Worm (Caenorhabditis elegans) whole organism, L3 larva: ENCODE measurements around the gene alh-9.

Experiments
- R02D3.7 ChIP-seq: fragments of 150-350 bp; optimal IDR thresholded peaks from 2 replicates; lab custom pipeline; 2014; ENCODE audit warnings: missing biosample characterization, missing genetic modification characterization
- aly-2 ChIP-seq: fragments of 150-350 bp; optimal IDR thresholded peaks from 2 replicates; lab custom pipeline; 2014; ENCODE audit warnings: missing biosample characterization, missing genetic modification characterization
- ama-1 ChIP-seq: fragments of 150-350 bp; optimal IDR thresholded peaks from 2 replicates; lab custom pipeline; 2018
- ceh-16 ChIP-seq: sonication (generic microtip); optimal IDR thresholded peaks from 2 replicates; lab custom pipeline; 2017; ENCODE audit warnings: missing biosample characterization, missing genetic modification characterization
- ceh-9 ChIP-seq: sonication (generic microtip); optimal IDR thresholded peaks from 2 replicates; lab custom pipeline; 2018; ENCODE audit warnings: missing biosample characterization, missing genetic modification characterization
- egl-27 ChIP-seq: sonication (generic microtip); optimal IDR thresholded peaks from 4 replicates; lab custom pipeline; 2017; ENCODE audit warnings: missing biosample characterization, missing genetic modification reagents, missing genetic modification characterization
- egl-5 ChIP-seq: fragments of 150-350 bp; optimal IDR thresholded peaks from 2 replicates; lab custom pipeline; 2017; ENCODE audit warnings: missing biosample characterization, missing genetic modification reagents, missing genetic modification characterization, inconsistent platforms
- elt-1 ChIP-seq: fragments of 150-350 bp; optimal IDR thresholded peaks from 2 replicates; lab custom pipeline; 2014; ENCODE audit warnings: missing biosample characterization, missing genetic modification characterization
- elt-3 ChIP-seq, 3 experiments: fragments of 150-350 bp in 1 of 3; sonication (generic microtip) in 2 of 3; optimal IDR thresholded peaks; 2 replicates in 2 of 3; 4 replicates in 1 of 3; lab custom pipeline; 2014 to 2017; ENCODE audit warnings: missing biosample characterization in 3 of 3, missing genetic modification characterization in 3 of 3
- fkh-2 ChIP-seq: fragments of 150-350 bp; optimal IDR thresholded peaks from 2 replicates; lab custom pipeline; 2014; ENCODE audit warnings: missing biosample characterization, missing genetic modification reagents, missing genetic modification characterization
- fos-1 ChIP-seq: fragments of 150-350 bp; optimal IDR thresholded peaks from 2 replicates; lab custom pipeline; 2014; ENCODE audit warnings: missing biosample characterization, missing genetic modification characterization
- hmg-11 ChIP-seq: sonication (generic microtip); optimal IDR thresholded peaks from 2 replicates; lab custom pipeline; 2016; ENCODE audit warnings: missing genetic modification characterization, missing compliant biosample characterization
- lin-15B ChIP-seq: fragments of 150-350 bp; optimal IDR thresholded peaks from 2 replicates; lab custom pipeline; 2014; ENCODE audit warnings: missing biosample characterization, missing genetic modification characterization
- lsy-12 ChIP-seq: sonication (generic microtip); optimal IDR thresholded peaks from 2 replicates; lab custom pipeline; 2016; ENCODE audit warnings: mild to moderate bottlenecking, missing genetic modification characterization, missing compliant biosample characterization
- mdl-1 ChIP-seq: fragments of 150-350 bp; optimal IDR thresholded peaks from 2 replicates; lab custom pipeline; 2014; ENCODE audit warnings: missing biosample characterization, missing genetic modification characterization
- mml-1 ChIP-seq: fragments of 150-350 bp; sonication (generic microtip); optimal IDR thresholded peaks from 3 replicates; lab custom pipeline; 2014; ENCODE audit warnings: missing biosample characterization, missing genetic modification characterization
- nfya-1 ChIP-seq: sonication (generic microtip); optimal IDR thresholded peaks from 2 replicates; lab custom pipeline; 2017; ENCODE audit warnings: missing genetic modification characterization, mild to moderate bottlenecking, missing compliant biosample characterization, antibody characterized with exemption, moderate library complexity; ENCODE audit not compliant: insufficient read depth
- nhr-12 ChIP-seq: fragments of 150-350 bp; optimal IDR thresholded peaks from 2 replicates; lab custom pipeline; 2014; ENCODE audit warnings: missing biosample characterization, missing genetic modification characterization
- nhr-237 ChIP-seq: fragments of 150-350 bp; optimal IDR thresholded peaks from 2 replicates; lab custom pipeline; 2014; ENCODE audit warnings: missing biosample characterization, missing genetic modification characterization
- nhr-25 ChIP-seq: sonication (generic microtip); optimal IDR thresholded peaks from 2 replicates; lab custom pipeline; 2017; ENCODE audit warnings: missing biosample characterization, missing genetic modification characterization
- nhr-28 ChIP-seq: fragments of 150-350 bp; optimal IDR thresholded peaks from 2 replicates; lab custom pipeline; 2014; ENCODE audit warnings: missing biosample characterization, missing genetic modification characterization
- nhr-43 ChIP-seq: sonication (generic microtip); optimal IDR thresholded peaks from 2 replicates; lab custom pipeline; 2016; ENCODE audit warnings: mild to moderate bottlenecking, missing genetic modification characterization, missing compliant biosample characterization; ENCODE audit not compliant: poor library complexity, severe bottlenecking
- nhr-67 ChIP-seq: fragments of 150-350 bp; optimal IDR thresholded peaks from 2 replicates; lab custom pipeline; 2014; ENCODE audit warnings: missing biosample characterization, missing genetic modification characterization
- nhr-76 ChIP-seq: fragments of 150-350 bp; sonication (generic microtip); optimal IDR thresholded peaks from 5 replicates; lab custom pipeline; 2014; ENCODE audit warnings: missing biosample characterization, missing genetic modification characterization
- nhr-77 ChIP-seq: fragments of 150-350 bp; optimal IDR thresholded peaks from 2 replicates; lab custom pipeline; 2014; ENCODE audit warnings: missing biosample characterization, missing genetic modification characterization
- pha-4 ChIP-seq: fragments of 150-350 bp; optimal IDR thresholded peaks from 2 replicates; lab custom pipeline; 2014; ENCODE audit warnings: missing biosample characterization, missing genetic modification reagents, missing genetic modification characterization
- pqm-1 ChIP-seq: fragments of 150-350 bp; optimal IDR thresholded peaks from 2 replicates; lab custom pipeline; 2017; ENCODE audit warnings: missing biosample characterization, missing genetic modification characterization, inconsistent platforms
- sea-2 ChIP-seq: fragments of 150-350 bp; sonication (generic microtip); optimal IDR thresholded peaks from 4 replicates; lab custom pipeline; 2014; ENCODE audit warnings: missing biosample characterization, missing genetic modification reagents, missing genetic modification characterization
- skn-1 ChIP-seq: fragments of 150-350 bp; optimal IDR thresholded peaks from 2 replicates; lab custom pipeline; 2014; ENCODE audit warnings: missing biosample characterization, missing genetic modification characterization
- snpc-4 ChIP-seq: fragments of 150-350 bp; optimal IDR thresholded peaks from 2 replicates; lab custom pipeline; 2014; ENCODE audit warnings: missing biosample characterization, missing genetic modification characterization
- tbx-2 ChIP-seq: sonication (generic microtip); optimal IDR thresholded peaks from 2 replicates; lab custom pipeline; 2016; ENCODE audit warnings: mild to moderate bottlenecking, missing genetic modification characterization, missing compliant biosample characterization
- zag-1 ChIP-seq: fragments of 150-350 bp; optimal IDR thresholded peaks from 2 replicates; lab custom pipeline; 2014; ENCODE audit warnings: missing biosample characterization, missing genetic modification characterization
- ztf-4 ChIP-seq: fragments of 150-350 bp; optimal IDR thresholded peaks from 2 replicates; lab custom pipeline; 2014; ENCODE audit warnings: missing biosample characterization, missing genetic modification characterization

alh-9 gene

DNA sequence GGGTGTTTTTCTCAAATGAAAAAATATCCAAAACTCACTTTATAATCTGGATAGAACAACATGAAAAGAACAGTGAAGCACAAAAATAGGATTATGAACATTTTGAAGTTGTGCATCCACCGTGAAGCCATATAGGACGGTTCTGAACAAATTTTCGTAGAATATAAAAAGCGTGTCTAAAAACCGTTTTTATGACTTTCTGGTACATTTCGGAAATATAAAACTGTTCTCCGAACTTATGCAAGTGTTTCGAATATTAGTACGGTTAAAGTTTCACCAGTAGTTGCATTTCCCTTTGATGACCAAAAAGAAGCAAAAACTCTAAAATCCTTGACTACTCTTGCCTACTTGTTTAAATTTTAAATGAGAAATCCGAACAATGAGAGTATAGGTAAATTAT is 32.9 kb downstream of the alh-9 start, which contains the start of gene C28H8.8:
C28H8.8 (minus strand) TSS at position 101 of the 400 bp plus-strand sequence.
- TF ChIP-seq nhr-28 (tag; lab: Kevin White, UChicago) (no peak), sea-2 (GFP tag; lab: Kevin White, UChicago) (no peak), lsy-12 (tag; lab: Kevin White, UChicago) (no peak), lin-15B (tag; lab: Kevin White, UChicago) (no peak), fkh-2 (tag; lab: Kevin White, UChicago) (no peak), nhr-76 (no peak), ceh-9 (tag; lab: Kevin White, UChicago) (no peak), nhr-237 (tag; lab: Kevin White, UChicago) (no peak), egl-5 (tag; lab: Kevin White, UChicago) (no peak), nhr-77 (tag; lab: Kevin White, UChicago) (no peak), egl-27 (tag; lab: Kevin White, UChicago) (no peak), fos-1 (tag; lab: Kevin White, UChicago) (no peak), pha-4 (tag; lab: Kevin White, UChicago) (no peak), mdl-1 (no peak), nhr-43 (no peak), ceh-16 (tag; lab: Kevin White, UChicago) (no peak), R02D3.7 (tag; lab: Kevin White, UChicago) (no peak), tbx-2 (tag; lab: Kevin White, UChicago) (no peak)

DNA sequence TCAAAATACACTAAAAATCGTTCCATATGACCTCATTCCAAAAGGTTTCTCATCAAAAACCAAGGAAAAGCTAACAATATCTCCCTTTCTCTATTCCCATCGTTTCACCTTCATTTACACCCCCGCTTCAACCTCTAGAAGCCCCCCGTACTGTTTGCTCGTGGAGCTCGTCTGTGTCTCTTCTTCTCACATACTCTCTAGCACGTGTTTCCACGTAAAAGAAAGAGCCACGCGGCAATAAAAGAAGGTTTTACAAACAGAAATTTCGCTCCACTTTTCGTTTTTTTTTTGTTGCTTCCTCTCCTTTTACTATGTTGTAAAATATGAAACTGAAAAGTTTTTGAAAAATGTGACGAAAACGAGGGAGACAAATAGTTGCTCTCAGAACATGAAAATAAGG is 37.1 kb downstream of the alh-9 start:
- TF ChIP-seq hmg-11 (tag; lab: Kevin White, UChicago) = no peak
- no peak for TF ChIP-seq elt-1 (tag; lab: Kevin White, UChicago)
- TF ChIP-seq pha-4 (tag; lab: Kevin White, UChicago) = peak; percentile 59
- no peak for TF ChIP-seq pqm-1 (tag; lab: Kevin White, UChicago)
- TF ChIP-seq lsy-12 (tag; lab: Kevin White, UChicago) = no peak
- no peak for TF ChIP-seq nhr-67 (tag; lab: Kevin White, UChicago)

ce11 chrIII:5895913-5896312 is 40.1 kb downstream of the alh-9 start, which contains the start of gene pxl-1:
Gene pxl-1, minus strand, starts transcription at chrIII:5896013.
- no peak for TF ChIP-seq ztf-4 (tag; lab: Kevin White, UChicago)
- TF ChIP-seq, all 47 proteins: peak for 0

- TF ChIP-seq ztf-4 (tag; lab: Kevin White, UChicago) (no peak), nfya-1 (tag; lab: Kevin White, UChicago) (peak; percentile 1), zag-1 (tag; lab: Kevin White, UChicago) (no peak)
These were observed 41.6 kb downstream of the alh-9 start for ce11 chrIII:5897468-5897867.

ce11 chrIII:5898631-5899030 is 42.8 kb downstream of the alh-9 start:
- TF ChIP-seq lin-15B (tag; lab: Kevin White, UChicago) (no peak), skn-1 (tag; lab: Kevin White, UChicago) (no peak), mdl-1 (no peak), elt-3 (tag; optimal IDR thresholded peaks at IDR 0.05; lab: Kevin White, UChicago) (no peak), fos-1 (tag; lab: Kevin White, UChicago) (no peak), ztf-4 (tag; lab: Kevin White, UChicago) (no peak), egl-5 (tag; lab: Kevin White, UChicago) (no peak), nhr-28 (tag; lab: Kevin White, UChicago) (no peak), nhr-25 (no peak), nhr-237 (tag; lab: Kevin White, UChicago) (no peak), nfya-1 (tag; lab: Kevin White, UChicago) (no peak), snpc-4 (tag; lab: Kevin White, UChicago) (no peak), sea-2 (GFP tag; lab: Kevin White, UChicago) (no peak), nhr-12 (tag; lab: Kevin White, UChicago) (no peak), ama-1 (lab: Kevin White, UChicago) (no peak), lsy-12 (tag; lab: Kevin White, UChicago) (no peak), tbx-2 (tag; lab: Kevin White, UChicago) (no peak), mml-1 (tag; lab: Kevin White, UChicago) (no peak), aly-2 (no peak), ceh-9 (tag; lab: Kevin White, UChicago) (no peak)
